Worm (Caenorhabditis elegans) whole organism, L1 larva: ENCODE measurements around the gene pak-2.

ENCODE experiments used
- C04F5.9 ChIP-seq: sonication (generic microtip); optimal IDR thresholded peaks from 2 replicates; lab custom pipeline; 2016; ENCODE audit warnings: missing genetic modification characterization, missing compliant biosample characterization
- C16A3.4 ChIP-seq: fragments of 150-350 bp; optimal IDR thresholded peaks from 2 replicates; lab custom pipeline; 2014; ENCODE audit warnings: missing biosample characterization, missing genetic modification characterization
- C34B4.2 ChIP-seq: sonication (generic microtip); optimal IDR thresholded peaks from 2 replicates; lab custom pipeline; 2017; ENCODE audit warnings: mild to moderate bottlenecking, missing genetic modification characterization, missing compliant biosample characterization
- alr-1 ChIP-seq: fragments of 200-800 bp; sonication (Bioruptor generic); optimal IDR thresholded peaks from 2 replicates; lab custom pipeline; 2018; ENCODE audit warnings: borderline replicate concordance, mild to moderate bottlenecking, missing genetic modification characterization, missing compliant biosample characterization
- aly-2 ChIP-seq: fragments of 150-350 bp; optimal IDR thresholded peaks from 2 replicates; lab custom pipeline; 2014; ENCODE audit warnings: missing biosample characterization, missing genetic modification characterization
- ama-1 ChIP-seq: fragments of 150-350 bp; optimal IDR thresholded peaks from 2 replicates; lab custom pipeline; 2014
- blmp-1 ChIP-seq: fragments of 150-350 bp; optimal IDR thresholded peaks from 2 replicates; lab custom pipeline; 2014; ENCODE audit warnings: missing biosample characterization, missing genetic modification characterization
- ceh-63 ChIP-seq: fragments of 200-800 bp; sonication (Bioruptor generic); optimal IDR thresholded peaks from 2 replicates; lab custom pipeline; 2018; ENCODE audit warnings: mild to moderate bottlenecking, missing genetic modification characterization, missing compliant biosample characterization
- ceh-82 ChIP-seq, 3 experiments: fragments of 150-350 bp in 1 of 3; sonication (generic microtip) in 2 of 3; optimal IDR thresholded peaks; 2 replicates each; lab custom pipeline; 2014 to 2017; ENCODE audit warnings: missing biosample characterization in 3 of 3, missing genetic modification characterization in 3 of 3
- ceh-90 ChIP-seq: sonication (generic microtip); optimal IDR thresholded peaks from 2 replicates; lab custom pipeline; 2016; ENCODE audit warnings: missing genetic modification characterization, missing compliant biosample characterization
- ces-1 ChIP-seq: fragments of 150-350 bp; optimal IDR thresholded peaks from 2 replicates; lab custom pipeline; 2014; ENCODE audit warnings: missing biosample characterization, missing genetic modification reagents, missing genetic modification characterization
- dsc-1 ChIP-seq: sonication (generic microtip); optimal IDR thresholded peaks from 2 replicates; lab custom pipeline; 2016; ENCODE audit warnings: mild to moderate bottlenecking, missing genetic modification characterization, missing compliant biosample characterization
- egl-27 ChIP-seq, 2 experiments: fragments of 150-350 bp in 1 of 2; sonication (generic microtip); optimal IDR thresholded peaks; 3 replicates each; lab custom pipeline; 2017 to 2018; ENCODE audit warnings: missing biosample characterization in 2 of 2, missing genetic modification characterization in 2 of 2, missing genetic modification reagents in 2 of 2
- elt-2 ChIP-seq: sonication (generic microtip); optimal IDR thresholded peaks from 2 replicates; lab custom pipeline; 2016; ENCODE audit warnings: missing genetic modification characterization, mild to moderate bottlenecking, inconsistent platforms, missing compliant biosample characterization, missing genetic modification reagents
- hlh-17 ChIP-seq: fragments of 200-800 bp; sonication (Bioruptor generic); optimal IDR thresholded peaks from 2 replicates; lab custom pipeline; 2018; ENCODE audit warnings: missing genetic modification characterization, mild to moderate bottlenecking, missing compliant biosample characterization, moderate library complexity, borderline replicate concordance
- hpl-2 ChIP-seq: fragments of 150-350 bp; optimal IDR thresholded peaks from 2 replicates; lab custom pipeline; 2014; ENCODE audit warnings: missing biosample characterization, missing genetic modification reagents, missing genetic modification characterization
- lin-13 ChIP-seq: fragments of 150-350 bp; optimal IDR thresholded peaks from 2 replicates; lab custom pipeline; 2014; ENCODE audit warnings: missing biosample characterization, missing genetic modification reagents, missing genetic modification characterization
- lin-15B ChIP-seq: fragments of 150-350 bp; sonication (generic microtip); optimal IDR thresholded peaks from 3 replicates; lab custom pipeline; 2014; ENCODE audit warnings: missing biosample characterization, missing genetic modification characterization
- lin-35 ChIP-seq, 2 experiments: fragments of 150-350 bp; optimal IDR thresholded peaks; 2 replicates each; lab custom pipeline; 2014; ENCODE audit warnings: missing biosample characterization in 2 of 2, missing genetic modification characterization in 2 of 2, missing genetic modification reagents in 2 of 2
- mep-1 ChIP-seq: fragments of 150-350 bp; optimal IDR thresholded peaks from 2 replicates; lab custom pipeline; 2014; ENCODE audit warnings: missing biosample characterization, missing genetic modification characterization
- nhr-11 ChIP-seq: fragments of 150-350 bp; optimal IDR thresholded peaks from 2 replicates; lab custom pipeline; 2014; ENCODE audit warnings: missing biosample characterization, missing genetic modification characterization
- nhr-12 ChIP-seq: sonication (generic microtip); optimal IDR thresholded peaks from 2 replicates; lab custom pipeline; 2017; ENCODE audit warnings: missing biosample characterization, missing genetic modification characterization
- nhr-19 ChIP-seq: fragments of 200-800 bp; sonication (Bioruptor generic); conservative IDR thresholded peaks from 2 replicates; pipeline ENCODE4 v1.3.6; 2022; ENCODE audit warnings: missing genetic modification characterization, missing compliant biosample characterization
- nhr-20 ChIP-seq: sonication (generic microtip); optimal IDR thresholded peaks from 2 replicates; lab custom pipeline; 2016; ENCODE audit warnings: mild to moderate bottlenecking, missing genetic modification characterization, missing compliant biosample characterization
- nhr-47 ChIP-seq: sonication (generic microtip); optimal IDR thresholded peaks from 2 replicates; lab custom pipeline; 2016; ENCODE audit warnings: mild to moderate bottlenecking, missing genetic modification characterization, moderate library complexity, missing compliant biosample characterization
- nhr-71 ChIP-seq: sonication (generic microtip); optimal IDR thresholded peaks from 2 replicates; lab custom pipeline; 2016; ENCODE audit warnings: mild to moderate bottlenecking, missing genetic modification characterization, moderate library complexity, missing compliant biosample characterization
- nhr-77 ChIP-seq: fragments of 150-350 bp; optimal IDR thresholded peaks from 2 replicates; lab custom pipeline; 2014; ENCODE audit warnings: missing biosample characterization, missing genetic modification characterization
- nhr-85 ChIP-seq: sonication (generic microtip); peaks from one replicate; lab custom pipeline; 2016; ENCODE audit warnings: missing genetic modification characterization, inconsistent platforms, missing compliant biosample characterization
- nhr-90 ChIP-seq: sonication (generic microtip); optimal IDR thresholded peaks from 2 replicates; lab custom pipeline; 2016; ENCODE audit warnings: mild to moderate bottlenecking, missing genetic modification characterization, missing compliant biosample characterization; ENCODE audit not compliant: poor library complexity
- pag-3 ChIP-seq: sonication (generic microtip); optimal IDR thresholded peaks from 2 replicates; lab custom pipeline; 2017; ENCODE audit warnings: missing genetic modification characterization, mild to moderate bottlenecking, missing compliant biosample characterization, antibody characterized with exemption, borderline replicate concordance; ENCODE audit not compliant: insufficient read depth
- pqm-1 ChIP-seq: sonication (generic microtip); optimal IDR thresholded peaks from 3 replicates; lab custom pipeline; 2017; ENCODE audit warnings: missing biosample characterization, missing genetic modification characterization
- snpc-4 ChIP-seq: fragments of 150-350 bp; optimal IDR thresholded peaks from 2 replicates; lab custom pipeline; 2014; ENCODE audit warnings: missing biosample characterization, missing genetic modification characterization
- sup-37 ChIP-seq: fragments of 200-800 bp; sonication (Bioruptor generic); optimal IDR thresholded peaks from 2 replicates; lab custom pipeline; 2018; ENCODE audit warnings: mild to moderate bottlenecking, missing genetic modification characterization, missing compliant biosample characterization
- swsn-7 ChIP-seq: sonication (generic microtip); optimal IDR thresholded peaks from 2 replicates; lab custom pipeline; 2016; ENCODE audit warnings: missing genetic modification characterization, missing compliant biosample characterization
- unc-130 ChIP-seq: fragments of 150-350 bp; optimal IDR thresholded peaks from 2 replicates; lab custom pipeline; 2017; ENCODE audit warnings: missing biosample characterization, missing genetic modification characterization, inconsistent platforms
- unc-62 ChIP-seq: fragments of 150-350 bp; optimal IDR thresholded peaks from 2 replicates; lab custom pipeline; 2014; ENCODE audit warnings: missing biosample characterization, missing genetic modification reagents, missing genetic modification characterization
- xbp-1 ChIP-seq: sonication (generic microtip); optimal IDR thresholded peaks from 2 replicates; lab custom pipeline; 2016; ENCODE audit warnings: missing genetic modification characterization, missing compliant biosample characterization

pak-2 gene

DNA sequence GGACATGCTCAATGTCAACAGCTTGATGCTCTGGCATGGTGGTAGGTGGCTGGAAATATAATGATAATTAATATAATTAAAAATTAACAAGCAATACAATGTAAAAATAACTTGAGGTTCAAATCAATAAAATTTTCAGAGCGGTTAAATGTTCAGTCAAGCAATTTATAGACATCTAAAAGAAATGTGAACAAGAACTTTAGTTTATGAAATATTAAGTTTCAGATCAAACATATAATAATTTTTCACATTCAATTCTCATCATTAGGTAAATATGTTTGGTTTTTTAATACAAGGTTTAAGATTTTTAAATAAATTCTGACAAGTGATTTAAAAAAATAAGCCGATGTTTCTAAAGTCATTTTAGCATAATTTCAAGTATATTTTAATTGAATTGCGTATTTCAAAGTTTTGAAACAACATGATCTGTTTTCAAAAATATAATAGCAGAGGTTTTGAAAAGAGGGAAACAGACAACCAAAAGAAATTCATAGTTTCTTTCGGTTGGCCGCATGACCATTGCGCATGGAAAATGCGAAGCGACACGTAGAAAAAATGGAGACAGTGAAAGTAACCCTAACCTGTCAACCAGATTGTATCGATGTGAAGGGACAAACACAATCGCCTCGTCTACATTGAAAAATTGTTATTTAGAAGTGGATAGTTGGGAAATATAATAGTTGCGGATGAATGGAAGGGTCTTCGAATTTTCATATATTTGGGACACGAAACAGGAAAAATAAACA is 21.2 kb upstream of the pak-2 start, which contains the start of gene T04C12.11 (continued):
- TF ChIP-seq C34B4.2 (tag; lab: Kevin White, UChicago): no peak
- TF ChIP-seq lin-13 (GFP tag; lab: Kevin White, UChicago): no peak
- no peak for TF ChIP-seq dsc-1
- no peak for TF ChIP-seq nhr-90 (tag; lab: Kevin White, UChicago)

DNA sequence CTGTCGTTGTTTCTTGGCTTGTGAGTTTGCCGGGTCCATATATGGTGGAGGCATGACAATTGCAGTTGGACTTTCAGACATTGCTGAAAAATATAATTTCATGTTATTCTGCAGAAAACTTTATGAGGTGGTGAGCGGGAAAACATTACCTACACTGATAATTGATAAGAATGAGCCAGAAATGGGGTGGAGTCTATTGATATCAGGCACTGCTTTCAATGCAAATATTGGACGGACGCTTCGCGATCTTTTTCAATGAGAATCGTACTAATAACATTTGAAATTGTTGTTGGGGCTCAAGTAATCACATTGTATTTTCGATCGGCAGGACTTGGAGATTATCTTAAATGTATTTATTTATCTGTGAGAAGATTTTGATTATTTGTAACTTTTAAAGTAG is 20.0 kb upstream of the pak-2 start, which contains the start of gene T04C12.1:
TSS of gene T04C12.1 (minus strand) at position 90 of the 400 bp plus-strand sequence.
- no peak for TF ChIP-seq pag-3 (tag; lab: Kevin White, UChicago)
- TF ChIP-seq unc-130: no peak
- no peak for TF ChIP-seq alr-1
- no peak for TF ChIP-seq C04F5.9 (tag; lab: Kevin White, UChicago)
- TF ChIP-seq ama-1 (lab: Kevin White, UChicago): peak; percentile 61
- no peak for TF ChIP-seq ceh-63 (GFP tag; lab: Kevin White, UChicago)
- TF ChIP-seq hpl-2 (GFP tag; lab: Kevin White, UChicago): no peak
- TF ChIP-seq C34B4.2 (tag; lab: Kevin White, UChicago): no peak
- TF ChIP-seq blmp-1 (tag; lab: Kevin White, UChicago): no peak
- TF ChIP-seq hlh-17: no peak
- 0 out of 2 replicates have a peak, but pooled peaks have one; percentile 13 for TF ChIP-seq nhr-19 (GFP tag; lab: Robert Waterston, UW)
- no peak for TF ChIP-seq ces-1
- no peak for TF ChIP-seq nhr-47 (tag; lab: Kevin White, UChicago)
- no peak for TF ChIP-seq dsc-1
- TF ChIP-seq nhr-85 (tag; lab: Kevin White, UChicago): peak; percentile 13
- no peak for TF ChIP-seq snpc-4 (tag; lab: Kevin White, UChicago)
- no peak for TF ChIP-seq lin-15B (tag; lab: Kevin White, UChicago)
- TF ChIP-seq pqm-1 (tag; lab: Kevin White, UChicago): no peak
- TF ChIP-seq nhr-71 (tag; lab: Kevin White, UChicago): peak; percentile 19
- peak; percentile 4 for TF ChIP-seq elt-2
- no peak for TF ChIP-seq egl-27 (tag; optimal IDR thresholded peaks at IDR 0.05; lab: Kevin White, UChicago)
- no peak for TF ChIP-seq ceh-90 (tag; lab: Kevin White, UChicago)
- no peak for TF ChIP-seq nhr-12 (tag; lab: Kevin White, UChicago)
- TF ChIP-seq nhr-90 (tag; lab: Kevin White, UChicago): peak; percentile 13
- no peak for TF ChIP-seq C16A3.4 (tag; lab: Kevin White, UChicago)
- TF ChIP-seq unc-62: no peak
- no peak for TF ChIP-seq xbp-1 (tag; lab: Kevin White, UChicago)

DNA sequence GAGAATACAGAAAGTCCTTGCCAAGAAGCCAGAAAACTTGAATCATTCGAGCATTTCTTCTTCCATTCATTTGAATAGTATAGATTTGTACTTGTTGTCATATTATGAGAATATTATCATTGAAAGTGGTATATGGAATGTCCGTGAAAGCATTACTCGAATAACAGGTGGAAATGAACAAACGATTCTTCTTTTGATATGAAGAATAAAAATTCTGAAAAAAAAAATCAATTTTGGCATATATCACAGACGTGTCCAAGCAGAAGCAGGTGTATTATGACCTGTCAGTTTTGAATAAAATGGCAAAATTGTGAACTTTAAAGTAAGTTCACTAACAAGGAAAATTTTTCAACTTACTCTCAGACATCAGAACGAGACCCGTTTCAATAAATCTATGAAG is 17.8 kb upstream of the pak-2 start, which contains the start of gene srh-75:
TSS of gene srh-75 (minus strand) at position 101 of the 400 bp plus-strand sequence.
- TF ChIP-seq snpc-4 (tag; lab: Kevin White, UChicago) (no peak), nhr-12 (tag; lab: Kevin White, UChicago) (no peak), nhr-11 (tag; lab: Kevin White, UChicago) (no peak), lin-13 (GFP tag; lab: Kevin White, UChicago) (no peak), mep-1 (tag; lab: Kevin White, UChicago) (no peak), sup-37 (GFP tag; lab: Kevin White, UChicago) (no peak), nhr-20 (no peak), ceh-82 (tag; optimal IDR thresholded peaks at IDR 0.05; lab: Kevin White, UChicago) (no peak), aly-2 (no peak), elt-2 (no peak), ces-1 (no peak), nhr-77 (no peak), unc-130 (no peak), swsn-7 (no peak), xbp-1 (tag; lab: Kevin White, UChicago) (no peak), lin-35 (GFP tag; optimal IDR thresholded peaks at IDR 0.05; lab: Kevin White, UChicago) (no peak)
